Fruit fly (Drosophila melanogaster) whole organism, prepupa: ENCODE data around the gene CG3104.

Source experiments
- CG9139 ChIP-seq: fragments of 200-800 bp; sonication (Bioruptor generic); optimal IDR thresholded peaks from 3 replicates; lab custom pipeline; 2017; ENCODE audit warnings: missing biosample characterization, mild to moderate bottlenecking, missing genetic modification characterization
- eg ChIP-seq: fragments of 200-800 bp; sonication (Bioruptor generic); IDR thresholded peaks from 3 replicates; pipeline ENCODE4 v1.3.6; 2022; ENCODE audit warnings: missing biosample characterization, missing genetic modification characterization

dm6 chr2L:2900392-2901028 lies 44.9 kb upstream of the CG3104 start:
- TF ChIP-seq CG9139 (no peak), eg (GFP tag; lab: Robert Waterston, UW) (0 out of 3 replicates have a peak, but pooled peaks have one; percentile 43)
